Fruit fly (Drosophila melanogaster) whole organism, embryonic: Measurements from ENCODE around the gene ATPsynepsilonL.
A peak's percentile ranks its signal among the peaks of the same experiment; 100 is the strongest.

Experiments used
- CG1024 ChIP-seq: fragments of 200-800 bp; sonication (Bioruptor generic); IDR thresholded peaks from 2 replicates; pipeline ENCODE4 v1.3.6; 2022; ENCODE audit warnings: missing biosample characterization, missing genetic modification characterization
- CG10321 ChIP-seq: fragments of 200-800 bp; sonication (Bioruptor generic); IDR thresholded peaks from 2 replicates; pipeline ENCODE4 v1.3.6; 2022; ENCODE audit warnings: missing biosample characterization, missing genetic modification characterization
- CG10979 ChIP-seq: fragments of 200-800 bp; sonication (Bioruptor generic); optimal IDR thresholded peaks from 2 replicates; lab custom pipeline; 2018; ENCODE audit warnings: missing biosample characterization, mild to moderate bottlenecking, missing genetic modification characterization, moderate library complexity
- CG11723 ChIP-seq: fragments of 200-800 bp; sonication (Bioruptor generic); optimal IDR thresholded peaks from 2 replicates; lab custom pipeline; 2017; ENCODE audit warnings: missing biosample characterization, mild to moderate bottlenecking, missing genetic modification characterization
- CG12744 ChIP-seq: fragments of 200-800 bp; sonication (Bioruptor generic); optimal IDR thresholded peaks from 2 replicates; lab custom pipeline; 2016; ENCODE audit warnings: missing biosample characterization, missing genetic modification characterization
- CG14441 ChIP-seq: fragments of 200-800 bp; sonication (Bioruptor generic); IDR thresholded peaks from 2 replicates; pipeline ENCODE4 v1.3.6; 2022; ENCODE audit warnings: missing biosample characterization, missing genetic modification characterization
- CG17385 ChIP-seq: fragments of 200-800 bp; sonication (Bioruptor generic); optimal IDR thresholded peaks from 3 replicates; lab custom pipeline; 2018; ENCODE audit warnings: missing biosample characterization, mild to moderate bottlenecking, missing genetic modification characterization
- CG18262 ChIP-seq: fragments of 200-800 bp; optimal IDR thresholded peaks from 3 replicates; lab custom pipeline; 2019; ENCODE audit warnings: missing biosample characterization, mild to moderate bottlenecking, missing genetic modification characterization, moderate library complexity
- CG2199 ChIP-seq: fragments of 200-800 bp; sonication (Bioruptor generic); IDR thresholded peaks from 3 replicates; pipeline ENCODE4 v1.3.6; 2022; ENCODE audit warnings: missing biosample characterization, missing genetic modification characterization
- CG2712 ChIP-seq: fragments of 200-800 bp; optimal IDR thresholded peaks from 3 replicates; lab custom pipeline; 2019; ENCODE audit warnings: missing biosample characterization, mild to moderate bottlenecking, missing genetic modification characterization, moderate library complexity
- CG2889 ChIP-seq: fragments of 200-800 bp; sonication (Bioruptor generic); IDR thresholded peaks from 3 replicates; pipeline ENCODE4 v1.3.6; 2022; ENCODE audit warnings: missing biosample characterization, missing genetic modification characterization
- CG30020 ChIP-seq: fragments of 200-800 bp; optimal IDR thresholded peaks from 2 replicates; lab custom pipeline; 2019; ENCODE audit warnings: missing biosample characterization, mild to moderate bottlenecking, missing genetic modification characterization, moderate library complexity
- CG33213 ChIP-seq: fragments of 200-800 bp; sonication (Bioruptor generic); optimal IDR thresholded peaks from 3 replicates; lab custom pipeline; 2016; ENCODE audit warnings: missing biosample characterization, missing genetic modification characterization
- CG34376 ChIP-seq: fragments of 200-800 bp; sonication (Bioruptor generic); optimal IDR thresholded peaks from 2 replicates; lab custom pipeline; 2018; ENCODE audit warnings: missing biosample characterization, mild to moderate bottlenecking, missing genetic modification characterization
- CG6765 ChIP-seq: fragments of 200-800 bp; sonication (Bioruptor generic); optimal IDR thresholded peaks from 3 replicates; lab custom pipeline; 2017; ENCODE audit warnings: missing biosample characterization, mild to moderate bottlenecking, missing genetic modification characterization
- CG7556 ChIP-seq: fragments of 200-800 bp; sonication (Bioruptor generic); optimal IDR thresholded peaks from 2 replicates; lab custom pipeline; 2017; ENCODE audit warnings: missing biosample characterization, mild to moderate bottlenecking, missing genetic modification characterization
- CG7786 ChIP-seq: fragments of 200-800 bp; sonication (Bioruptor generic); optimal IDR thresholded peaks from 2 replicates; lab custom pipeline; 2016; ENCODE audit warnings: missing biosample characterization, missing genetic modification characterization
- CG9437 ChIP-seq: fragments of 200-800 bp; sonication (Bioruptor generic); optimal IDR thresholded peaks from 2 replicates; lab custom pipeline; 2018; ENCODE audit warnings: missing biosample characterization, mild to moderate bottlenecking, missing genetic modification characterization
- CHES-1-like ChIP-seq: fragments of 200-800 bp; sonication (Bioruptor generic); optimal IDR thresholded peaks from 2 replicates; lab custom pipeline; 2016; ENCODE audit warnings: missing biosample characterization, missing genetic modification characterization
- CTCF ChIP-seq: fragments of 200-800 bp; sonication (Bioruptor generic); optimal IDR thresholded peaks from 2 replicates; lab custom pipeline; 2017; ENCODE audit warnings: missing biosample characterization, mild to moderate bottlenecking, missing genetic modification characterization, moderate library complexity
- Camta ChIP-seq: fragments of 200-800 bp; sonication (Bioruptor generic); optimal IDR thresholded peaks from 2 replicates; lab custom pipeline; 2016; ENCODE audit warnings: missing biosample characterization, missing genetic modification characterization
- CkIIα-i1 ChIP-seq: fragments of 200-800 bp; sonication (Bioruptor generic); IDR thresholded peaks from 2 replicates; pipeline ENCODE4 v1.3.6; 2022; ENCODE audit warnings: missing biosample characterization, missing genetic modification characterization
- Dad ChIP-seq: fragments of 200-800 bp; sonication (Bioruptor generic); optimal IDR thresholded peaks from 3 replicates; lab custom pipeline; 2016; ENCODE audit warnings: missing biosample characterization, missing genetic modification characterization
- Dek ChIP-seq: fragments of 200-800 bp; sonication (Bioruptor generic); optimal IDR thresholded peaks from 3 replicates; lab custom pipeline; 2019; ENCODE audit warnings: missing biosample characterization, mild to moderate bottlenecking, missing genetic modification characterization, moderate library complexity
- Dp ChIP-seq: fragments of 200-800 bp; sonication (Bioruptor generic); optimal IDR thresholded peaks from 2 replicates; lab custom pipeline; 2018; ENCODE audit warnings: missing biosample characterization, mild to moderate bottlenecking, missing genetic modification characterization, moderate library complexity
- MESR4 ChIP-seq: fragments of 200-800 bp; sonication (Bioruptor generic); optimal IDR thresholded peaks from 2 replicates; lab custom pipeline; 2018; ENCODE audit warnings: missing biosample characterization, mild to moderate bottlenecking, missing genetic modification characterization, moderate library complexity
- Med ChIP-seq: fragments of 200-800 bp; sonication (Bioruptor generic); peaks from one replicate; lab custom pipeline; 2016; ENCODE audit warnings: missing biosample characterization, missing genetic modification characterization, mild to moderate bottlenecking, inconsistent platforms, moderate library complexity
- Mes4 ChIP-seq: fragments of 200-800 bp; sonication (Bioruptor generic); optimal IDR thresholded peaks from 2 replicates; lab custom pipeline; 2016; ENCODE audit warnings: missing biosample characterization, missing genetic modification characterization
- NfI ChIP-seq: fragments of 200-800 bp; sonication (Bioruptor generic); optimal IDR thresholded peaks from 3 replicates; lab custom pipeline; 2018; ENCODE audit warnings: missing biosample characterization, mild to moderate bottlenecking, missing genetic modification characterization, moderate library complexity
- Oaz ChIP-seq: fragments of 200-800 bp; sonication (Bioruptor generic); IDR thresholded peaks from 2 replicates; pipeline ENCODE4 v1.3.6; 2022; ENCODE audit warnings: missing biosample characterization, missing genetic modification characterization
- Oli ChIP-seq: fragments of 200-800 bp; sonication (Bioruptor generic); optimal IDR thresholded peaks from 2 replicates; lab custom pipeline; 2018; ENCODE audit warnings: missing biosample characterization, mild to moderate bottlenecking, missing genetic modification characterization, moderate library complexity
- corto ChIP-seq: fragments of 200-800 bp; sonication (Bioruptor generic); optimal IDR thresholded peaks from 2 replicates; lab custom pipeline; 2016; ENCODE audit warnings: missing biosample characterization, mild to moderate bottlenecking, missing genetic modification characterization, moderate library complexity
- croc ChIP-seq: fragments of 200-800 bp; sonication (Bioruptor generic); conservative IDR thresholded peaks from 3 replicates; pipeline ENCODE4 v1.3.6; 2022; ENCODE audit warnings: missing biosample characterization, missing genetic modification characterization
- crol ChIP-seq: fragments of 200-800 bp; sonication (Bioruptor generic); IDR thresholded peaks from 2 replicates; pipeline ENCODE4 v1.3.6; 2022; ENCODE audit warnings: missing biosample characterization, missing genetic modification characterization
- da ChIP-seq: fragments of 200-800 bp; sonication (Bioruptor generic); optimal IDR thresholded peaks from 2 replicates; lab custom pipeline; 2016; ENCODE audit warnings: missing biosample characterization, missing genetic modification characterization
- dmrt99B ChIP-seq: fragments of 200-800 bp; sonication (Bioruptor generic); optimal IDR thresholded peaks from 2 replicates; lab custom pipeline; 2018; ENCODE audit warnings: missing biosample characterization, mild to moderate bottlenecking, missing genetic modification characterization, moderate library complexity
- ems ChIP-seq: fragments of 200-800 bp; sonication (Bioruptor generic); optimal IDR thresholded peaks from 3 replicates; lab custom pipeline; 2016; ENCODE audit warnings: missing biosample characterization, missing genetic modification characterization
- grn ChIP-seq: fragments of 200-800 bp; sonication (Bioruptor generic); optimal IDR thresholded peaks from 3 replicates; lab custom pipeline; 2017; ENCODE audit warnings: missing biosample characterization, missing genetic modification characterization
- hb ChIP-seq: fragments of 200-800 bp; sonication (Bioruptor generic); IDR thresholded peaks from 3 replicates; pipeline ENCODE4 v1.3.6; 2022; ENCODE audit warnings: missing biosample characterization, missing genetic modification characterization; ENCODE audit not compliant: partially characterized antibody
- kah ChIP-seq: fragments of 200-800 bp; sonication (Bioruptor generic); optimal IDR thresholded peaks from 2 replicates; lab custom pipeline; 2018; ENCODE audit warnings: missing biosample characterization, mild to moderate bottlenecking, missing genetic modification characterization
- klu ChIP-seq: fragments of 200-800 bp; sonication (Bioruptor generic); IDR thresholded peaks from 2 replicates; pipeline ENCODE4 v1.3.6; 2022; ENCODE audit warnings: missing biosample characterization, missing genetic modification characterization
- kni ChIP-seq: fragments of 200-800 bp; sonication (Bioruptor generic); optimal IDR thresholded peaks from 3 replicates; lab custom pipeline; 2017; ENCODE audit warnings: mild to moderate bottlenecking, missing biosample characterization, missing genetic modification reagents, missing genetic modification characterization
- pan ChIP-seq, 4 experiments: fragments of >200 bp in 3 of 4; fragments of 200-800 bp in 1 of 4; sonication (Bioruptor generic) in 1 of 4; optimal IDR thresholded peaks in 3 of 4; IDR thresholded peaks in 1 of 4; 2 replicates each; pipeline versions ENCODE4 v1.3.6 to Lab custom; 2017 to 2022; ENCODE audit warnings: missing biosample characterization in 2 of 4, missing genetic modification characterization in 2 of 4, mixed read lengths in 1 of 4
- pita ChIP-seq: fragments of 200-800 bp; sonication (Bioruptor generic); optimal IDR thresholded peaks from 2 replicates; lab custom pipeline; 2017; ENCODE audit warnings: missing biosample characterization, mild to moderate bottlenecking, missing genetic modification characterization
- sc ChIP-seq, 3 experiments: fragments of >200 bp in 2 of 3; fragments of 200-800 bp in 1 of 3; sonication (Bioruptor generic) in 1 of 3; optimal IDR thresholded peaks; 2 replicates in 2 of 3; 3 replicates in 1 of 3; lab custom pipeline; 2017; ENCODE audit warnings: mild to moderate bottlenecking in 1 of 3, missing biosample characterization in 1 of 3, missing genetic modification characterization in 1 of 3, missing genetic modification reagents in 1 of 3
- scrt ChIP-seq: fragments of 200-800 bp; sonication (Bioruptor generic); optimal IDR thresholded peaks from 2 replicates; lab custom pipeline; 2018; ENCODE audit warnings: missing biosample characterization, mild to moderate bottlenecking, missing genetic modification characterization, moderate library complexity
- shn ChIP-seq: fragments of 200-800 bp; sonication (Bioruptor generic); optimal IDR thresholded peaks from 3 replicates; lab custom pipeline; 2016; ENCODE audit warnings: missing biosample characterization, missing genetic modification characterization
- slou ChIP-seq: fragments of 200-800 bp; sonication (Bioruptor generic); optimal IDR thresholded peaks from 3 replicates; lab custom pipeline; 2016; ENCODE audit warnings: missing biosample characterization, missing genetic modification characterization
- wek ChIP-seq: fragments of 200-800 bp; sonication (Bioruptor generic); optimal IDR thresholded peaks from 3 replicates; lab custom pipeline; 2018; ENCODE audit warnings: missing biosample characterization, mild to moderate bottlenecking, missing genetic modification characterization, moderate library complexity

The ATPsynepsilonL gene

dm6 chr3R:10170356-10170876 lies 48.8 kb downstream of the ATPsynepsilonL start, which contains the start of gene Best1 (continued):
- peak; percentile 92 for TF ChIP-seq CG10979 (tag; lab: Kevin White, UChicago)
- peak; percentile 50 for TF ChIP-seq ems (GFP tag; lab: Kevin White, UChicago)
- no peak for TF ChIP-seq sc (optimal IDR thresholded peaks at IDR 0.05; lab: Kevin White, UChicago)
- TF ChIP-seq sc (GFP tag; optimal IDR thresholded peaks at IDR 0.05; lab: Kevin White, UChicago) = peak; percentile 85
- TF ChIP-seq Med (GFP tag; lab: Kevin White, UChicago) = peak; percentile 90
- TF ChIP-seq CG7556 (GFP tag; lab: Kevin White, UChicago) = peak; percentile 91
- peak; percentile 78 for TF ChIP-seq klu (GFP tag; lab: Robert Waterston, UW)
- TF ChIP-seq CkIIα-i1 (GFP tag; lab: Robert Waterston, UW) = peak; percentile 55; the same call in 1 of the 2 replicates
- TF ChIP-seq CG7786 = peak; percentile 59
- TF ChIP-seq Oaz = peak; percentile 86
- peak; percentile 93 for TF ChIP-seq CG18262 (tag; lab: Kevin White, UChicago)
- peak; percentile 65 for TF ChIP-seq grn
- peak; percentile 78 for TF ChIP-seq kah (GFP tag; lab: Kevin White, UChicago)
- TF ChIP-seq Camta = peak; percentile 29
- TF ChIP-seq corto = peak; percentile 68
- no peak for TF ChIP-seq pita (GFP tag; lab: Kevin White, UChicago)
- TF ChIP-seq MESR4 (GFP tag; lab: Kevin White, UChicago) = peak; percentile 29
- TF ChIP-seq scrt = peak; percentile 87
- peak; percentile 0 for TF ChIP-seq Dp (GFP tag; lab: Kevin White, UChicago)
- peak; percentile 64 for TF ChIP-seq CG30020
- peak; percentile 90 for TF ChIP-seq Oli (tag; lab: Kevin White, UChicago)
- TF ChIP-seq Dad (GFP tag; lab: Kevin White, UChicago) = peak; percentile 63
- no peak for TF ChIP-seq pan (optimal IDR thresholded peaks at IDR 0.05; lab: Kevin White, UChicago)
- peak in 1 of 2 experiments; percentile 92 for TF ChIP-seq pan (GFP tag; optimal IDR thresholded peaks at IDR 0.05 in 1 of 2, IDR thresholded peaks at IDR 0.05 in 1 of 2)
- peak; percentile 85 for TF ChIP-seq CG17385 (GFP tag; lab: Kevin White, UChicago)
- TF ChIP-seq CG10321 (GFP tag; lab: Robert Waterston, UW) = peak; percentile 68
- TF ChIP-seq kni (GFP tag; lab: Kevin White, UChicago) = peak; percentile 69
- TF ChIP-seq CG11723 = peak; percentile 90
- peak; percentile 93 for TF ChIP-seq Dek (tag; lab: Kevin White, UChicago)
- TF ChIP-seq shn (GFP tag; lab: Kevin White, UChicago) = peak; percentile 61
- TF ChIP-seq wek (GFP tag; lab: Kevin White, UChicago) = peak; percentile 62
- peak; percentile 65 for TF ChIP-seq CG12744 (GFP tag; lab: Kevin White, UChicago)
- peak; percentile 65 for TF ChIP-seq CHES-1-like (GFP tag; lab: Kevin White, UChicago)
- TF ChIP-seq hb = peak; percentile 60; the same call in 1 of the 3 replicates
- TF ChIP-seq da (GFP tag; lab: Kevin White, UChicago) = no peak
- peak; percentile 94 for TF ChIP-seq NfI
- peak; percentile 89 for TF ChIP-seq dmrt99B (tag; lab: Kevin White, UChicago)
- peak; percentile 39 for TF ChIP-seq slou (GFP tag; lab: Kevin White, UChicago)
- peak; percentile 50 for TF ChIP-seq CG33213 (GFP tag; lab: Kevin White, UChicago)
- peak; percentile 79 for TF ChIP-seq CG2889 (GFP tag; lab: Robert Waterston, UW)
- TF ChIP-seq CG6765 = peak; percentile 83
- peak; percentile 43 for TF ChIP-seq Mes4
- TF ChIP-seq CG2199 (GFP tag; lab: Robert Waterston, UW) = peak; percentile 92; the same call in 2 of the 3 replicates
- peak; percentile 44; the same call in 1 of the 2 replicates for TF ChIP-seq crol (GFP tag; lab: Robert Waterston, UW)
- TF ChIP-seq CG1024 (GFP tag; lab: Robert Waterston, UW) = peak; percentile 83
- peak; percentile 80 for TF ChIP-seq croc (GFP tag; lab: Robert Waterston, UW)
- peak; percentile 87 for TF ChIP-seq CG14441 (GFP tag; lab: Robert Waterston, UW)
- TF ChIP-seq CG2712 (tag; lab: Kevin White, UChicago) = peak; percentile 95
- TF ChIP-seq CG9437 (GFP tag; lab: Kevin White, UChicago) = peak; percentile 93
- peak; percentile 94 for TF ChIP-seq CG34376 (GFP tag; lab: Kevin White, UChicago)
- peak; percentile 56 for TF ChIP-seq CTCF (GFP tag; lab: Kevin White, UChicago)
